Fruit fly (Drosophila melanogaster) whole organism, prepupa: ENCODE results near the gene CG7685.

ENCODE experiments used
- Blimp-1 ChIP-seq: fragments of 200-800 bp; sonication (Bioruptor generic); optimal IDR thresholded peaks from 3 replicates; lab custom pipeline; 2017; ENCODE audit warnings: missing biosample characterization, missing genetic modification characterization, mild to moderate bottlenecking, moderate library complexity, missing genetic modification reagents
- CG10669 ChIP-seq: fragments of 200-800 bp; sonication (Bioruptor generic); optimal IDR thresholded peaks from 3 replicates; lab custom pipeline; 2018; ENCODE audit warnings: missing biosample characterization, mild to moderate bottlenecking, missing genetic modification characterization, moderate library complexity
- CG11762 ChIP-seq: fragments of 200-800 bp; sonication (Bioruptor generic); optimal IDR thresholded peaks from 3 replicates; lab custom pipeline; 2016; ENCODE audit warnings: missing biosample characterization, missing genetic modification characterization; ENCODE audit not compliant: insufficient read depth
- CG11902 ChIP-seq: fragments of 200-800 bp; sonication (Bioruptor generic); optimal IDR thresholded peaks from 3 replicates; lab custom pipeline; 2016; ENCODE audit warnings: missing biosample characterization, missing genetic modification characterization
- CG15336 ChIP-seq: fragments of 200-800 bp; sonication (Bioruptor generic); IDR thresholded peaks from 2 replicates; pipeline ENCODE4 v1.3.6; 2022; ENCODE audit warnings: missing biosample characterization, missing genetic modification characterization
- CG1621 ChIP-seq: fragments of 200-800 bp; sonication (Bioruptor generic); optimal IDR thresholded peaks from 3 replicates; lab custom pipeline; 2018; ENCODE audit warnings: missing biosample characterization, mild to moderate bottlenecking, missing genetic modification characterization
- CG3032 ChIP-seq: fragments of 200-800 bp; optimal IDR thresholded peaks from 2 replicates; lab custom pipeline; 2019; ENCODE audit warnings: missing biosample characterization, mild to moderate bottlenecking, missing genetic modification characterization, moderate library complexity
- CG31627 ChIP-seq: fragments of 200-800 bp; sonication (Bioruptor generic); optimal IDR thresholded peaks from 3 replicates; lab custom pipeline; 2016; ENCODE audit warnings: missing biosample characterization, missing genetic modification characterization
- CG34406 ChIP-seq: fragments of 200-800 bp; sonication (Bioruptor generic); optimal IDR thresholded peaks from 3 replicates; lab custom pipeline; 2016; ENCODE audit warnings: missing biosample characterization, missing genetic modification characterization
- CG3919 ChIP-seq: fragments of 200-800 bp; sonication (Bioruptor generic); optimal IDR thresholded peaks from 3 replicates; lab custom pipeline; 2016; ENCODE audit warnings: missing biosample characterization, missing genetic modification characterization
- CG4318 ChIP-seq: fragments of 200-800 bp; sonication (Bioruptor generic); optimal IDR thresholded peaks from 3 replicates; lab custom pipeline; 2017; ENCODE audit warnings: missing biosample characterization, mild to moderate bottlenecking, missing genetic modification characterization
- CG6163 ChIP-seq: fragments of 200-800 bp; sonication (Bioruptor generic); IDR thresholded peaks from 3 replicates; pipeline ENCODE4 v1.3.6; 2022; ENCODE audit warnings: missing biosample characterization, missing genetic modification characterization
- CG6276 ChIP-seq: fragments of 200-800 bp; sonication (Bioruptor generic); optimal IDR thresholded peaks from 2 replicates; lab custom pipeline; 2017; ENCODE audit warnings: missing biosample characterization, mild to moderate bottlenecking, missing genetic modification characterization
- CG6792 ChIP-seq: fragments of 200-800 bp; sonication (Bioruptor generic); optimal IDR thresholded peaks from 3 replicates; lab custom pipeline; 2016; ENCODE audit warnings: missing biosample characterization, missing genetic modification characterization
- CG6808 ChIP-seq: fragments of 200-800 bp; sonication (Bioruptor generic); optimal IDR thresholded peaks from 3 replicates; lab custom pipeline; 2017; ENCODE audit warnings: missing biosample characterization, missing genetic modification characterization, mild to moderate bottlenecking, moderate library complexity, missing genetic modification reagents
- CG6854 ChIP-seq: fragments of 200-800 bp; sonication (Bioruptor generic); optimal IDR thresholded peaks from 2 replicates; lab custom pipeline; 2017; ENCODE audit warnings: missing biosample characterization, mild to moderate bottlenecking, missing genetic modification characterization
- CG7368 ChIP-seq: fragments of 200-800 bp; sonication (Bioruptor generic); optimal IDR thresholded peaks from 3 replicates; lab custom pipeline; 2016; ENCODE audit warnings: missing biosample characterization, missing genetic modification characterization
- CG8319 ChIP-seq: fragments of 200-800 bp; sonication (Bioruptor generic); optimal IDR thresholded peaks from 3 replicates; lab custom pipeline; 2016; ENCODE audit warnings: missing biosample characterization, missing genetic modification characterization
- CG8632 ChIP-seq: fragments of 200-800 bp; sonication (Bioruptor generic); optimal IDR thresholded peaks from 3 replicates; lab custom pipeline; 2016; ENCODE audit warnings: missing biosample characterization, missing genetic modification characterization
- Eip75B ChIP-seq: fragments of 200-800 bp; sonication (Bioruptor generic); optimal IDR thresholded peaks from 3 replicates; lab custom pipeline; 2016; ENCODE audit warnings: missing biosample characterization, missing genetic modification characterization
- Eip78C ChIP-seq: fragments of 200-800 bp; sonication (Bioruptor generic); peaks from one replicate; lab custom pipeline; 2016; ENCODE audit warnings: missing biosample characterization, missing genetic modification characterization
- Eip93F ChIP-seq: fragments of 200-800 bp; sonication (Bioruptor generic); optimal IDR thresholded peaks from 2 replicates; lab custom pipeline; 2016; ENCODE audit warnings: missing biosample characterization, mild to moderate bottlenecking, missing genetic modification characterization
- Ets21C ChIP-seq: fragments of 200-800 bp; sonication (Bioruptor generic); optimal IDR thresholded peaks from 3 replicates; lab custom pipeline; 2016; ENCODE audit warnings: missing biosample characterization, missing genetic modification characterization
- Ets96B ChIP-seq: fragments of 200-800 bp; optimal IDR thresholded peaks from 2 replicates; lab custom pipeline; 2019; ENCODE audit warnings: missing biosample characterization, mild to moderate bottlenecking, missing genetic modification characterization, moderate library complexity
- Gug ChIP-seq: fragments of 200-800 bp; sonication (Bioruptor generic); IDR thresholded peaks from 2 replicates; pipeline ENCODE4 v1.3.6; 2022; ENCODE audit warnings: missing biosample characterization, missing genetic modification characterization
- Hr38 ChIP-seq: sonication (Bioruptor generic); optimal IDR thresholded peaks from 2 replicates; lab custom pipeline; 2016; ENCODE audit warnings: missing biosample characterization, missing genetic modification characterization
- Hr39 ChIP-seq: fragments of 200-800 bp; sonication (Bioruptor generic); optimal IDR thresholded peaks from 2 replicates; lab custom pipeline; 2016; ENCODE audit warnings: missing biosample characterization, missing genetic modification characterization
- Hr4 ChIP-seq: fragments of 200-800 bp; sonication (Bioruptor generic); optimal IDR thresholded peaks from 3 replicates; lab custom pipeline; 2016; ENCODE audit warnings: missing biosample characterization, missing genetic modification characterization
- Lpt ChIP-seq: fragments of 200-800 bp; sonication (Bioruptor generic); optimal IDR thresholded peaks from 3 replicates; lab custom pipeline; 2016; ENCODE audit warnings: missing biosample characterization, missing genetic modification characterization
- Met ChIP-seq: fragments of 200-800 bp; sonication (Bioruptor generic); optimal IDR thresholded peaks from 3 replicates; lab custom pipeline; 2016; ENCODE audit warnings: missing biosample characterization, missing genetic modification characterization
- OdsH ChIP-seq: fragments of 200-800 bp; sonication (Bioruptor generic); optimal IDR thresholded peaks from 3 replicates; lab custom pipeline; 2016; ENCODE audit warnings: missing biosample characterization, missing genetic modification characterization
- Smox ChIP-seq: fragments of 200-800 bp; sonication (Bioruptor generic); optimal IDR thresholded peaks from 3 replicates; lab custom pipeline; 2016; ENCODE audit warnings: missing biosample characterization, missing genetic modification characterization
- Sox102F ChIP-seq: fragments of 200-800 bp; sonication (Bioruptor generic); optimal IDR thresholded peaks from 2 replicates; lab custom pipeline; 2016; ENCODE audit warnings: missing biosample characterization, mild to moderate bottlenecking, missing genetic modification characterization
- Sox14 ChIP-seq: fragments of 200-800 bp; sonication (Bioruptor generic); optimal IDR thresholded peaks from 3 replicates; lab custom pipeline; 2016; ENCODE audit warnings: missing biosample characterization, missing genetic modification characterization
- Sox15 ChIP-seq: fragments of 200-800 bp; sonication (Bioruptor generic); optimal IDR thresholded peaks from 3 replicates; lab custom pipeline; 2016; ENCODE audit warnings: missing biosample characterization, missing genetic modification characterization
- achi ChIP-seq: fragments of 200-800 bp; sonication (Bioruptor generic); optimal IDR thresholded peaks from 3 replicates; lab custom pipeline; 2016; ENCODE audit warnings: missing biosample characterization, missing genetic modification characterization
- acj6 ChIP-seq: fragments of 200-800 bp; sonication (Bioruptor generic); optimal IDR thresholded peaks from 3 replicates; lab custom pipeline; 2016; ENCODE audit warnings: missing biosample characterization, missing genetic modification characterization
- dac ChIP-seq: fragments of 200-800 bp; sonication (Bioruptor generic); optimal IDR thresholded peaks from 2 replicates; lab custom pipeline; 2017; ENCODE audit warnings: missing biosample characterization, mild to moderate bottlenecking, missing genetic modification characterization
- dsx ChIP-seq: fragments of 200-800 bp; optimal IDR thresholded peaks from 3 replicates; lab custom pipeline; 2019; ENCODE audit warnings: missing biosample characterization, mild to moderate bottlenecking, missing genetic modification characterization, moderate library complexity; ENCODE audit not compliant: poor library complexity, severe bottlenecking
- eg ChIP-seq: fragments of 200-800 bp; sonication (Bioruptor generic); IDR thresholded peaks from 3 replicates; pipeline ENCODE4 v1.3.6; 2022; ENCODE audit warnings: missing biosample characterization, missing genetic modification characterization
- esn ChIP-seq: fragments of 200-800 bp; sonication (Bioruptor generic); optimal IDR thresholded peaks from 2 replicates; lab custom pipeline; 2016; ENCODE audit warnings: missing biosample characterization, mild to moderate bottlenecking, missing genetic modification characterization, moderate library complexity
- fd59A ChIP-seq: fragments of 200-800 bp; sonication (Bioruptor generic); optimal IDR thresholded peaks from 2 replicates; lab custom pipeline; 2017; ENCODE audit warnings: missing biosample characterization, mild to moderate bottlenecking, missing genetic modification characterization, missing genetic modification reagents
- fd85E ChIP-seq: fragments of 200-800 bp; sonication (Bioruptor generic); optimal IDR thresholded peaks from 3 replicates; lab custom pipeline; 2016; ENCODE audit warnings: missing biosample characterization, missing genetic modification characterization
- fkh ChIP-seq: fragments of 200-800 bp; sonication (Bioruptor generic); optimal IDR thresholded peaks from 3 replicates; lab custom pipeline; 2017; ENCODE audit warnings: missing biosample characterization, mild to moderate bottlenecking, missing genetic modification characterization, moderate library complexity
- lz ChIP-seq: fragments of 200-800 bp; sonication (Bioruptor generic); optimal IDR thresholded peaks from 3 replicates; lab custom pipeline; 2016; ENCODE audit warnings: missing biosample characterization, missing genetic modification characterization
- net ChIP-seq: fragments of 200-800 bp; sonication (Bioruptor generic); optimal IDR thresholded peaks from 3 replicates; lab custom pipeline; 2016; ENCODE audit warnings: missing biosample characterization, missing genetic modification characterization
- pdm3 ChIP-seq: fragments of 200-800 bp; sonication (Bioruptor generic); optimal IDR thresholded peaks from 3 replicates; lab custom pipeline; 2016; ENCODE audit warnings: missing biosample characterization, missing genetic modification characterization
- spab ChIP-seq: fragments of 200-800 bp; sonication (Bioruptor generic); optimal IDR thresholded peaks from 2 replicates; lab custom pipeline; 2017; ENCODE audit warnings: missing biosample characterization, mild to moderate bottlenecking, missing genetic modification characterization, missing genetic modification reagents
- ss ChIP-seq, 2 experiments: fragments of 200-800 bp; sonication (Bioruptor generic); optimal IDR thresholded peaks; 2 replicates in 1 of 2; 3 replicates in 1 of 2; lab custom pipeline; 2017 to 2018; ENCODE audit warnings: mild to moderate bottlenecking in 2 of 2, missing biosample characterization in 2 of 2, missing genetic modification characterization in 2 of 2, moderate library complexity in 1 of 2
- svp ChIP-seq: fragments of 200-800 bp; sonication (Bioruptor generic); peaks from one replicate; lab custom pipeline; 2016; ENCODE audit warnings: missing biosample characterization, missing genetic modification characterization
- vri ChIP-seq: fragments of 200-800 bp; sonication (Bioruptor generic); optimal IDR thresholded peaks from 3 replicates; lab custom pipeline; 2016; ENCODE audit warnings: missing biosample characterization, mild to moderate bottlenecking, missing genetic modification characterization

The CG7685 gene

DNA sequence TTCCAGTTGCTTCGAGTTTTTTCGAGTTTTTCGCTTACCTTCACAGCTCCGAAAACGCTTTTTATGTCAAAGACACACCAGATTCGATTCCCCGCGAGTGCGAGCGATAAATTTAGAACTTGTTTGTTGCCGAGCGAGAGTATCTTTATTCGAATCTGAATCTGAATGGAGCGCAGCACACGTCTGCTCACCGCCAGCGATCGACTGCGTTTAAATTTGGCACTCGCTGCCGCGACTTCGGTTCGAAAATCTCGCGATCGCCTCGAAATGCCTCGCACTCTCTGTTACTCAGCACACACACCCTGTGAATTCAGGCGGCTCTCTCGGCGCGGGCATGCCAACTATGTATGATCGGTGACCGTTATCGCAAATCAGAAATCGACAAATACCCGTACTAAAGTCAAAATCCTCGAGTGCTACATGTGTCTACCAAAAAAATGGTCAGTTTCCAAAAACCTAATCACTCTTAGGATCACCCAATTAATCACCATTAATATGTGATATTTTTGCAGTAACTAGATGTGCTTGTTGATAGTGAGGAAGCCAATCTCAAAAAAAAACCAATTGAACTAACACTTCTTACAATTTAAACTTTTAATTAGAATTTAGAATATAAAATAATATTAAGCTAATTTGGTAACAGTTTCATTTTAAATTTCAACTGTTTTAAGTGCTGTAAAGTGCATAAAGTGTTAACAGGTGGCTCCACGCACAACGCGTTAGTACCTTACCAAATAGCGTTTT is 5.6 kb upstream of the CG7685 start, which contains the start of gene Vha100-2:
Gene Vha100-2, minus strand, starts transcription at position 216 of the 744 bp plus-strand sequence.
- TF ChIP-seq CG3919 (GFP tag; lab: Kevin White, UChicago) (peak; percentile 53), svp (GFP tag; lab: Kevin White, UChicago) (peak; percentile 70), Gug (GFP tag; lab: Robert Waterston, UW) (no peak), CG31627 (GFP tag; lab: Kevin White, UChicago) (peak; percentile 20), CG6163 (GFP tag; lab: Robert Waterston, UW) (peak; percentile 59; the same call in 2 of the 3 replicates), Met (GFP tag; lab: Kevin White, UChicago) (peak; percentile 42), CG10669 (no peak), spab (GFP tag; lab: Kevin White, UChicago) (no peak), CG6792 (no peak), CG11902 (GFP tag; lab: Kevin White, UChicago) (no peak), CG1621 (no peak), dac (GFP tag; lab: Kevin White, UChicago) (no peak), fkh (GFP tag; lab: Kevin White, UChicago) (no peak), esn (GFP tag; lab: Kevin White, UChicago) (peak; percentile 13), Sox15 (GFP tag; lab: Kevin White, UChicago) (no peak), CG6808 (GFP tag; lab: Kevin White, UChicago) (peak; percentile 27), Sox102F (GFP tag; lab: Kevin White, UChicago) (peak; percentile 61), CG6854 (GFP tag; lab: Kevin White, UChicago) (peak; percentile 59), lz (GFP tag; lab: Kevin White, UChicago) (peak; percentile 18), CG15336 (GFP tag; lab: Robert Waterston, UW) (peak; percentile 44; the same call in 1 of the 2 replicates), vri (GFP tag; lab: Kevin White, UChicago) (peak; percentile 34), dsx (GFP tag; lab: Kevin White, UChicago) (peak; percentile 80), Sox14 (peak; percentile 69), Eip75B (GFP tag; lab: Kevin White, UChicago) (no peak), OdsH (GFP tag; lab: Kevin White, UChicago) (peak; percentile 42), Ets21C (GFP tag; lab: Kevin White, UChicago) (no peak), CG7368 (GFP tag; lab: Kevin White, UChicago) (peak; percentile 27), eg (GFP tag; lab: Robert Waterston, UW) (peak; percentile 60), pdm3 (GFP tag; lab: Kevin White, UChicago) (no peak), CG3032 (tag; lab: Kevin White, UChicago) (no peak), CG34406 (GFP tag; lab: Kevin White, UChicago) (peak; percentile 29), Eip78C (GFP tag; lab: Kevin White, UChicago) (no peak), Ets96B (tag; lab: Kevin White, UChicago) (no peak), net (no peak), CG11762 (no peak), CG6276 (GFP tag; lab: Kevin White, UChicago) (peak; percentile 19), CG8319 (GFP tag; lab: Kevin White, UChicago) (no peak), Hr39 (no peak), Smox (GFP tag; lab: Kevin White, UChicago) (no peak), achi (GFP tag; lab: Kevin White, UChicago) (no peak), acj6 (GFP tag; lab: Kevin White, UChicago) (peak; percentile 11), Hr4 (GFP tag; lab: Kevin White, UChicago) (peak; percentile 45), Lpt (GFP tag; lab: Kevin White, UChicago) (peak; percentile 27), ss (GFP tag; optimal IDR thresholded peaks at IDR 0.05; lab: Kevin White, UChicago) (no peak), Blimp-1 (GFP tag; lab: Kevin White, UChicago) (no peak), fd85E (peak; percentile 52), Eip93F (GFP tag; lab: Kevin White, UChicago) (no peak), CG4318 (no peak), Hr38 (GFP tag; lab: Kevin White, UChicago) (no peak), fd59A (GFP tag; lab: Kevin White, UChicago) (no peak), CG8632 (GFP tag; lab: Kevin White, UChicago) (peak; percentile 23)
